Worm (Caenorhabditis elegans) whole organism, young adult: ENCODE results near the gene F41F3.9.

Source experiments
- B0336.3 ChIP-seq: fragments of 200-800 bp; sonication (Bioruptor generic); IDR thresholded peaks from 2 replicates; pipeline ENCODE4 v1.3.6; 2022; ENCODE audit warnings: missing genetic modification characterization, missing compliant biosample characterization
- C06A6.2 ChIP-seq: fragments of 200-800 bp; sonication (Bioruptor generic); conservative IDR thresholded peaks from 2 replicates; pipeline ENCODE4 v1.3.6; 2022; ENCODE audit warnings: missing genetic modification characterization, missing compliant biosample characterization
- D2030.7 ChIP-seq: fragments of 200-800 bp; sonication (Bioruptor generic); IDR thresholded peaks from 2 replicates; pipeline ENCODE4 v1.3.6; 2022; ENCODE audit warnings: missing genetic modification reagents, missing genetic modification characterization, missing compliant biosample characterization
- F10E7.11 ChIP-seq: sonication (generic microtip); optimal IDR thresholded peaks from 2 replicates; lab custom pipeline; 2017; ENCODE audit warnings: mild to moderate bottlenecking, missing genetic modification characterization, moderate library complexity, missing compliant biosample characterization
- F22D6.2 ChIP-seq: sonication (generic microtip); optimal IDR thresholded peaks from 2 replicates; lab custom pipeline; 2016; ENCODE audit warnings: mild to moderate bottlenecking, missing genetic modification characterization, missing compliant biosample characterization
- F37B4.10 ChIP-seq: fragments of 200-800 bp; sonication (Bioruptor generic); IDR thresholded peaks from 2 replicates; pipeline ENCODE4 v1.3.6; 2022; ENCODE audit warnings: missing genetic modification characterization, missing compliant biosample characterization
- F57A8.1 ChIP-seq: fragments of 200-800 bp; sonication (Bioruptor generic); optimal IDR thresholded peaks from 2 replicates; lab custom pipeline; 2018; ENCODE audit warnings: mild to moderate bottlenecking, missing genetic modification characterization, moderate library complexity, missing compliant biosample characterization
- K11D2.4 ChIP-seq: fragments of 200-800 bp; sonication (Bioruptor generic); IDR thresholded peaks from 2 replicates; pipeline ENCODE4 v1.3.6; 2022; ENCODE audit warnings: missing genetic modification reagents, missing genetic modification characterization, missing compliant biosample characterization
- K12H6.12 ChIP-seq: fragments of 200-800 bp; sonication (Bioruptor generic); optimal IDR thresholded peaks from 2 replicates; lab custom pipeline; 2018; ENCODE audit warnings: mild to moderate bottlenecking, missing genetic modification characterization, missing compliant biosample characterization
- Y79H2A.3 ChIP-seq: fragments of 200-800 bp; sonication (Bioruptor generic); conservative IDR thresholded peaks from 2 replicates; pipeline ENCODE4 v1.3.6; 2022; ENCODE audit warnings: missing genetic modification reagents, missing genetic modification characterization, missing compliant biosample characterization
- ZK185.1 ChIP-seq: sonication (generic microtip); optimal IDR thresholded peaks from 2 replicates; lab custom pipeline; 2016; ENCODE audit warnings: mild to moderate bottlenecking, missing genetic modification characterization, missing compliant biosample characterization; ENCODE audit not compliant: poor library complexity, severe bottlenecking
- attf-5 ChIP-seq: fragments of 200-800 bp; sonication (Bioruptor generic); optimal IDR thresholded peaks from 2 replicates; lab custom pipeline; 2018; ENCODE audit warnings: mild to moderate bottlenecking, missing genetic modification characterization, missing compliant biosample characterization
- bed-1 ChIP-seq: fragments of 200-800 bp; sonication (Bioruptor generic); IDR thresholded peaks from 2 replicates; pipeline ENCODE4 v1.3.6; 2022; ENCODE audit warnings: missing genetic modification reagents, missing genetic modification characterization, missing compliant biosample characterization
- ceh-40 ChIP-seq: fragments of 200-800 bp; sonication (Bioruptor generic); IDR thresholded peaks from 2 replicates; pipeline ENCODE4 v1.3.6; 2022; ENCODE audit warnings: missing genetic modification characterization, missing compliant biosample characterization
- ceh-91 ChIP-seq: fragments of 200-800 bp; sonication (Bioruptor generic); IDR thresholded peaks from 2 replicates; pipeline ENCODE4 v1.3.6; 2022; ENCODE audit warnings: missing genetic modification reagents, missing genetic modification characterization, missing compliant biosample characterization
- chd-7 ChIP-seq: sonication (generic microtip); optimal IDR thresholded peaks from 2 replicates; lab custom pipeline; 2016; ENCODE audit warnings: mild to moderate bottlenecking, missing genetic modification characterization, moderate library complexity, missing compliant biosample characterization
- dpff-1 ChIP-seq: sonication (generic microtip); optimal IDR thresholded peaks from 2 replicates; lab custom pipeline; 2017; ENCODE audit warnings: mild to moderate bottlenecking, missing genetic modification characterization, missing compliant biosample characterization
- egl-44 ChIP-seq: fragments of 200-800 bp; sonication (Bioruptor generic); IDR thresholded peaks from 2 replicates; pipeline ENCODE4 v1.3.6; 2022; ENCODE audit warnings: missing genetic modification reagents, missing genetic modification characterization, missing compliant biosample characterization
- hmg-1.2 ChIP-seq: fragments of 200-800 bp; sonication (Bioruptor generic); IDR thresholded peaks from 2 replicates; pipeline ENCODE4 v1.3.6; 2022; ENCODE audit warnings: missing genetic modification reagents, missing genetic modification characterization, missing compliant biosample characterization
- hsf-1 ChIP-seq: fragments of 200-800 bp; sonication (Bioruptor generic); IDR thresholded peaks from 2 replicates; pipeline ENCODE4 v1.3.6; 2022; ENCODE audit warnings: missing genetic modification reagents, missing genetic modification characterization, missing compliant biosample characterization
- lag-1 ChIP-seq: fragments of 200-800 bp; sonication (Bioruptor generic); IDR thresholded peaks from 2 replicates; pipeline ENCODE4 v1.3.6; 2022; ENCODE audit warnings: missing genetic modification reagents, missing genetic modification characterization, missing compliant biosample characterization
- let-607 ChIP-seq, 2 experiments: fragments of 200-800 bp in 1 of 2; sonication (Bioruptor generic) in 1 of 2; sonication (generic microtip) in 1 of 2; optimal IDR thresholded peaks; 2 replicates each; lab custom pipeline; 2016 to 2018; ENCODE audit warnings: mild to moderate bottlenecking in 2 of 2, missing compliant biosample characterization in 2 of 2, missing genetic modification characterization in 2 of 2, moderate library complexity in 2 of 2, missing genotype in 1 of 2
- lin-40 ChIP-seq: sonication (generic microtip); optimal IDR thresholded peaks from 2 replicates; lab custom pipeline; 2016; ENCODE audit warnings: missing genetic modification characterization, mild to moderate bottlenecking, missing compliant biosample characterization, missing genotype, missing genetic modification reagents
- madf-3 ChIP-seq: fragments of 200-800 bp; sonication (Bioruptor generic); IDR thresholded peaks from 2 replicates; pipeline ENCODE4 v1.3.6; 2022; ENCODE audit warnings: missing genetic modification reagents, missing genetic modification characterization, missing compliant biosample characterization
- madf-8 ChIP-seq: fragments of 200-800 bp; sonication (Bioruptor generic); conservative IDR thresholded peaks from 2 replicates; pipeline ENCODE4 v1.3.6; 2022; ENCODE audit warnings: missing genetic modification reagents, missing genetic modification characterization, missing compliant biosample characterization
- mcd-1 ChIP-seq: fragments of 200-800 bp; sonication (Bioruptor generic); IDR thresholded peaks from 2 replicates; pipeline ENCODE4 v1.3.6; 2022; ENCODE audit warnings: missing genetic modification reagents, missing genetic modification characterization, missing compliant biosample characterization
- mes-4 ChIP-seq: sonication (generic microtip); optimal IDR thresholded peaks from 2 replicates; lab custom pipeline; 2016; ENCODE audit warnings: missing genotype, missing genetic modification characterization, missing compliant biosample characterization
- nhr-80 ChIP-seq: sonication (generic microtip); optimal IDR thresholded peaks from 2 replicates; lab custom pipeline; 2016; ENCODE audit warnings: missing genetic modification characterization, missing compliant biosample characterization
- rcor-1 ChIP-seq: fragments of 200-800 bp; sonication (Bioruptor generic); IDR thresholded peaks from 2 replicates; pipeline ENCODE4 v1.3.6; 2022; ENCODE audit warnings: missing genetic modification reagents, missing genetic modification characterization, missing compliant biosample characterization
- repo-1 ChIP-seq: sonication (generic microtip); optimal IDR thresholded peaks from 2 replicates; lab custom pipeline; 2017; ENCODE audit warnings: mild to moderate bottlenecking, missing genetic modification characterization, missing compliant biosample characterization
- sptf-2 ChIP-seq: fragments of 200-800 bp; sonication (Bioruptor generic); optimal IDR thresholded peaks from 2 replicates; lab custom pipeline; 2018; ENCODE audit warnings: mild to moderate bottlenecking, missing genetic modification characterization, missing compliant biosample characterization
- tbx-9 ChIP-seq: sonication (generic microtip); optimal IDR thresholded peaks from 2 replicates; lab custom pipeline; 2016; ENCODE audit warnings: borderline replicate concordance, missing genetic modification characterization, inconsistent platforms, missing compliant biosample characterization
- zim-3 ChIP-seq: sonication (generic microtip); optimal IDR thresholded peaks from 2 replicates; lab custom pipeline; 2017; ENCODE audit warnings: mild to moderate bottlenecking, missing genetic modification characterization, moderate library complexity, missing compliant biosample characterization
- ztf-3 ChIP-seq: fragments of 200-800 bp; sonication (Bioruptor generic); optimal IDR thresholded peaks from 2 replicates; lab custom pipeline; 2018; ENCODE audit warnings: mild to moderate bottlenecking, missing genetic modification characterization, missing compliant biosample characterization

Gene F41F3.9

ce11 chrV:4692382-4693281 is 37.4 kb downstream of the F41F3.9 start, which contains the start of gene cpg-8 (continued):
- TF ChIP-seq hmg-1.2 (GFP tag; lab: Robert Waterston, UW): 0 out of 2 replicates have a peak, but pooled peaks have one; percentile 6
- no peak for TF ChIP-seq ceh-40 (GFP tag; lab: Robert Waterston, UW)
- peak; percentile 53 for TF ChIP-seq madf-8 (GFP tag; lab: Robert Waterston, UW)
- no peak for TF ChIP-seq tbx-9 (tag; lab: Kevin White, UChicago)
- peak; percentile 15; the same call in 1 of the 2 replicates for TF ChIP-seq B0336.3 (GFP tag; lab: Robert Waterston, UW)
- TF ChIP-seq bed-1 (GFP tag; lab: Robert Waterston, UW): no peak
- no peak for TF ChIP-seq F22D6.2 (tag; lab: Kevin White, UChicago)
- no peak for TF ChIP-seq hsf-1 (GFP tag; lab: Robert Waterston, UW)
- no peak for TF ChIP-seq lag-1
- TF ChIP-seq K11D2.4: no peak
- TF ChIP-seq egl-44 (GFP tag; lab: Robert Waterston, UW): no peak
- TF ChIP-seq D2030.7 (GFP tag; lab: Robert Waterston, UW): peak; percentile 36; the same call in 1 of the 2 replicates
- no peak for TF ChIP-seq mes-4 (tag; lab: Kevin White, UChicago)

DNA sequence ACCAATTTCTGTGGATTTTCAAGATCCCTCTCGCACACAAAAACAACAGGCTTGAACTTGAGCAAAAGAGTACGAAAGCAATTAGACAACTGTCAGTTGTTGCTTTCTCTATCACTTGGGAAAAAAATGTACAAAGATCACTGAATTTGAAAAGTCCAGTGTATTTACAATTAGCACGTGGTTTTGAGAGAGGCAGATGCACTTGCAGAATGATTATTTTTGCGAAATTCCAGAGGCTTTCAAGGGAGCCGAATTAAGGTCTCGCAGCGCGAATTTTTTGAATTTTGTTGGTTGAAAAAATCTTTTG is 38.0 kb downstream of the F41F3.9 start:
- TF ChIP-seq egl-44 (GFP tag; lab: Robert Waterston, UW) (no peak), zim-3 (tag; lab: Kevin White, UChicago) (no peak), madf-8 (GFP tag; lab: Robert Waterston, UW) (no peak), lin-40 (no peak), madf-3 (GFP tag; lab: Robert Waterston, UW) (no peak), hmg-1.2 (GFP tag; lab: Robert Waterston, UW) (no peak), chd-7 (tag; lab: Kevin White, UChicago) (no peak), repo-1 (no peak), mcd-1 (no peak), rcor-1 (GFP tag; lab: Robert Waterston, UW) (no peak)

- TF ChIP-seq dpff-1 (peak; percentile 16), K12H6.12 (tag; lab: Kevin White, UChicago) (peak; percentile 26), ceh-91 (GFP tag; lab: Robert Waterston, UW) (no peak), let-607 (tag; optimal IDR thresholded peaks at IDR 0.05; lab: Kevin White, UChicago) (no peak)
Measured at ce11 chrV:4694466-4695092, 39.3 kb downstream of the F41F3.9 start.

- TF ChIP-seq sptf-2 (GFP tag; lab: Kevin White, UChicago) (no peak), F57A8.1 (GFP tag; lab: Kevin White, UChicago) (no peak), tbx-9 (tag; lab: Kevin White, UChicago) (no peak), F10E7.11 (tag; lab: Kevin White, UChicago) (no peak), attf-5 (GFP tag; lab: Kevin White, UChicago) (no peak), egl-44 (GFP tag; lab: Robert Waterston, UW) (no peak)
Measured at ce11 chrV:4698675-4699074, 43.4 kb downstream of the F41F3.9 start.

ce11 chrV:4700189-4700588 is 44.9 kb downstream of the F41F3.9 start, which contains the start of gene ZC266.1:
Gene ZC266.1, minus strand, starts transcription at chrV:4700289.
- TF ChIP-seq F37B4.10 (GFP tag; lab: Robert Waterston, UW): no peak
- no peak for TF ChIP-seq Y79H2A.3 (GFP tag; lab: Robert Waterston, UW)
- TF ChIP-seq ztf-3 (GFP tag; lab: Kevin White, UChicago): no peak
- no peak for TF ChIP-seq nhr-80 (tag; lab: Kevin White, UChicago)
- no peak for TF ChIP-seq ZK185.1 (tag; lab: Kevin White, UChicago)
- TF ChIP-seq C06A6.2 (GFP tag; lab: Robert Waterston, UW): no peak
